Worm (Caenorhabditis elegans): Measurements from ENCODE around the gene nhr-268.

The nhr-268 gene

ce11 chrV:15673707-15674106 is 16.3 kb upstream of the nhr-268 start, which contains the start of gene nhr-51:
Gene nhr-51, plus strand, starts transcription at chrV:15674007.
- TF ChIP-seq ceh-39 (tag; optimal IDR thresholded peaks at IDR 0.05) = no peak

- TF ChIP-seq nhr-28 (tag; optimal IDR thresholded peaks at IDR 0.05) (no peak), drap-1 (GFP tag; optimal IDR thresholded peaks at IDR 0.05) (no peak), M03D4.4 (tag; optimal IDR thresholded peaks at IDR 0.05) (no peak)
Observed at ce11 chrV:15674899-15675298, 15.2 kb upstream of the nhr-268 start.

- TF ChIP-seq mls-2 (tag; optimal IDR thresholded peaks at IDR 0.05) (no peak), unc-62 (GFP tag; optimal IDR thresholded peaks at IDR 0.05) (no peak), lin-13 (tag; optimal IDR thresholded peaks at IDR 0.05) (no peak), lin-32 (GFP tag; optimal IDR thresholded peaks at IDR 0.05) (no peak), zip-8 (tag; optimal IDR thresholded peaks at IDR 0.05) (no peak), ztf-11 (tag; optimal IDR thresholded peaks at IDR 0.05) (no peak), elt-1 (tag; optimal IDR thresholded peaks at IDR 0.05; ENCODE audit: borderline replicate concordance, insufficient read depth) (no peak), elt-3 (tag; optimal IDR thresholded peaks at IDR 0.05) (no peak), unc-39 (tag; optimal IDR thresholded peaks at IDR 0.05) (no peak), tbx-8 (GFP tag; optimal IDR thresholded peaks at IDR 0.05) (no peak)
Observed at ce11 chrV:15677222-15677621, 12.8 kb upstream of the nhr-268 start, which contains the start of gene nhr-52. Gene nhr-52, plus strand, starts transcription at chrV:15677522.

- no peak for TF ChIP-seq unc-62 (GFP tag; optimal IDR thresholded peaks at IDR 0.05)
- TF ChIP-seq snpc-4 (tag; optimal IDR thresholded peaks at IDR 0.05) = no peak
- no peak for TF ChIP-seq mab-5 (tag; optimal IDR thresholded peaks at IDR 0.05)
- no peak for TF ChIP-seq sptf-1 (tag; optimal IDR thresholded peaks at IDR 0.05)
Observed at ce11 chrV:15685599-15685998, 4.5 kb upstream of the nhr-268 start, which contains the start of gene nhr-196. Gene nhr-196, plus strand, starts transcription at chrV:15685716.

DNA sequence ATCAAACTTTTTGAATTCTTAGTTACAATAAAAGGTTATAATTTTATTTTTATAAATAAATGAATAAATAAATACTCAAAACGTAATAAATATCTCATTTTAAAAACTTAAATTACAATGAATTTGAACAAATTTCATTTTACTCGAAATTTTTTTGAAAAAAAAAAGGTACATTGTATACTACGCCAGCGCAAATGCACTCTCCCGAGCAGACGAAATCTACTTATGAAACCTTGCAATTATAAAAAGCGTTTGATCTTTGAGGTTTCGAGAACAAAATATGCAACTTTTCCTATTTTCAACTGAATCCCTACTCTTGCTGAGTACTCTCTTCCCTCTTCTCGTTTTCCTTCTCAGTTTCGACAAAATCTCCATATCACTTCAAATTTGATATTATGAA is 2.4 kb upstream of the nhr-268 start, which contains the start of gene nhr-197:
nhr-197 (plus strand) TSS at position 301 of the 400 bp plus-strand sequence.
- TF ChIP-seq elt-1 (tag; optimal IDR thresholded peaks at IDR 0.05; ENCODE audit: borderline replicate concordance, insufficient read depth) (no peak), nhr-76 (tag; optimal IDR thresholded peaks at IDR 0.05) (no peak), mep-1 (tag; optimal IDR thresholded peaks at IDR 0.05) (no peak), blmp-1 (tag; optimal IDR thresholded peaks at IDR 0.05) (no peak), ceh-83 (GFP tag; optimal IDR thresholded peaks at IDR 0.05) (no peak)

DNA sequence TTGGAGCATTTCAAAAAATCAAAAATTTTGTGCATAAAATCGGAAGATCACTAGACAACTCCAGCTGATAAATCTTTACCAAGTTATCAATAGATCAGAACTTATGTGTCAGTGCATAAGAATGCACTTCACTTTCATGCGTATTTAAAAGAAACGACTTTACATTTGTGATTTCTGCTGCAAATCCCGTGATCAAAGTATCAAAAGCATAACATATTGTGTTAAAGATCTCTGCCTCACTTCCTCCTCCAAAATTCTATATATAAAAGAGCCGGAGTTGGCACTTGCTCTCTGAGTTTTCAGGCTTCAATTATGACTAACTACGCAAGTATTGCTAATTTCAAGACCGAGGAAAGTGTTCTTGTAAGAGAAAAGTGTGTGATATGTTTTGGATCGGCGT is 3.6 kb downstream of the nhr-268 start, which contains the start of gene nhr-198:
nhr-198 (plus strand) TSS at position 313 of the 400 bp plus-strand sequence.
- TF ChIP-seq flh-1 (GFP tag; optimal IDR thresholded peaks at IDR 0.05) (no peak), bed-3 (GFP tag; optimal IDR thresholded peaks at IDR 0.05) (no peak), cnd-1 (tag; optimal IDR thresholded peaks at IDR 0.05) (no peak), nhr-28 (tag; optimal IDR thresholded peaks at IDR 0.05) (no peak), nhr-2 (tag; optimal IDR thresholded peaks at IDR 0.05) (no peak), nhr-12 (tag; optimal IDR thresholded peaks at IDR 0.05) (no peak), unc-120 (tag; optimal IDR thresholded peaks at IDR 0.05; ENCODE audit: poor library complexity, severe bottlenecking) (no peak), ceh-83 (GFP tag; optimal IDR thresholded peaks at IDR 0.05) (no peak), M03D4.4 (tag; optimal IDR thresholded peaks at IDR 0.05) (no peak), tbx-8 (GFP tag; optimal IDR thresholded peaks at IDR 0.05) (no peak), elt-3 (tag; optimal IDR thresholded peaks at IDR 0.05) (no peak), nhr-237 (tag; optimal IDR thresholded peaks at IDR 0.05) (no peak), nhr-76 (tag; optimal IDR thresholded peaks at IDR 0.05) (no peak), mls-2 (tag; optimal IDR thresholded peaks at IDR 0.05) (no peak), lin-13 (tag; optimal IDR thresholded peaks at IDR 0.05) (no peak), pha-4 (tag; optimal IDR thresholded peaks at IDR 0.05) (no peak), zip-8 (tag; optimal IDR thresholded peaks at IDR 0.05) (no peak), blmp-1 (tag; optimal IDR thresholded peaks at IDR 0.05) (no peak), ceh-39 (tag; optimal IDR thresholded peaks at IDR 0.05) (no peak), hlh-1 (tag; optimal IDR thresholded peaks at IDR 0.05) (no peak)
